Worm (Caenorhabditis elegans) whole organism, midembryonic: ENCODE measurements around the gene F40A3.1.

Experiments
- T22C8.4 ChIP-seq: fragments of 200-800 bp; sonication (Bioruptor generic); IDR thresholded peaks from 2 replicates; pipeline ENCODE4 v1.3.6; 2022; ENCODE audit warnings: missing genetic modification characterization, missing compliant biosample characterization
- cog-1 ChIP-seq: sonication (generic microtip); optimal IDR thresholded peaks from 2 replicates; lab custom pipeline; 2016; ENCODE audit warnings: missing genetic modification characterization, missing compliant biosample characterization
- flt-1 ChIP-seq: fragments of 200-800 bp; sonication (Bioruptor generic); IDR thresholded peaks from 2 replicates; pipeline ENCODE4 v1.3.6; 2022; ENCODE audit warnings: missing genetic modification characterization, missing compliant biosample characterization
- klf-2 ChIP-seq: fragments of 200-800 bp; sonication (Bioruptor generic); conservative IDR thresholded peaks from 2 replicates; pipeline ENCODE4 v1.3.6; 2022; ENCODE audit warnings: missing genetic modification reagents, missing genetic modification characterization, missing compliant biosample characterization
- med-1 ChIP-seq: sonication (generic microtip); optimal IDR thresholded peaks from 2 replicates; lab custom pipeline; 2017; ENCODE audit warnings: missing genetic modification characterization, mild to moderate bottlenecking, missing compliant biosample characterization, antibody characterized with exemption, missing genetic modification reagents; ENCODE audit not compliant: insufficient read depth
- ref-1 ChIP-seq: fragments of 200-800 bp; sonication (Bioruptor generic); conservative IDR thresholded peaks from 2 replicates; pipeline ENCODE4 v1.3.6; 2022; ENCODE audit warnings: missing genetic modification reagents, missing genetic modification characterization, missing compliant biosample characterization
- tab-1 ChIP-seq: fragments of 200-800 bp; sonication (Bioruptor generic); IDR thresholded peaks from 2 replicates; pipeline ENCODE4 v1.3.6; 2022; ENCODE audit warnings: missing genetic modification characterization, missing compliant biosample characterization
- ztf-23 ChIP-seq: fragments of 200-800 bp; sonication (Bioruptor generic); IDR thresholded peaks from 2 replicates; pipeline ENCODE4 v1.3.6; 2022; ENCODE audit warnings: missing genetic modification reagents, missing genetic modification characterization, missing compliant biosample characterization
- ztf-29 ChIP-seq: fragments of 200-800 bp; sonication (Bioruptor generic); IDR thresholded peaks from 2 replicates; pipeline ENCODE4 v1.3.6; 2022; ENCODE audit warnings: missing genetic modification reagents, missing genetic modification characterization, missing compliant biosample characterization

F40A3.1 gene

ce11 chrV:7856641-7857040 is 34.7 kb upstream of the F40A3.1 start:
- TF ChIP-seq med-1 (GFP tag; lab: Kevin White, UChicago) = no peak
- TF ChIP-seq flt-1 (GFP tag; lab: Robert Waterston, UW) = no peak
- TF ChIP-seq cog-1 (tag; lab: Kevin White, UChicago) = no peak
- TF ChIP-seq ztf-29 (GFP tag; lab: Robert Waterston, UW) = no peak
- no peak for TF ChIP-seq ztf-23 (GFP tag; lab: Robert Waterston, UW)
- no peak for TF ChIP-seq tab-1 (GFP tag; lab: Robert Waterston, UW)
- TF ChIP-seq T22C8.4 = no peak
- no peak for TF ChIP-seq ref-1 (GFP tag; lab: Robert Waterston, UW)
- no peak for TF ChIP-seq klf-2

ce11 chrV:7857931-7858330 is 33.4 kb upstream of the F40A3.1 start, which contains the start of gene C37C3.1:
TSS of gene C37C3.1 (plus strand) at chrV:7857963.
- TF ChIP-seq med-1 (GFP tag; lab: Kevin White, UChicago) (no peak), cog-1 (tag; lab: Kevin White, UChicago) (no peak), T22C8.4 (no peak), klf-2 (no peak), ztf-29 (GFP tag; lab: Robert Waterston, UW) (no peak), ztf-23 (GFP tag; lab: Robert Waterston, UW) (no peak), tab-1 (GFP tag; lab: Robert Waterston, UW) (no peak), ref-1 (GFP tag; lab: Robert Waterston, UW) (no peak), flt-1 (GFP tag; lab: Robert Waterston, UW) (no peak)

- TF ChIP-seq med-1 (GFP tag; lab: Kevin White, UChicago) (no peak), T22C8.4 (no peak), ztf-23 (GFP tag; lab: Robert Waterston, UW) (no peak), ztf-29 (GFP tag; lab: Robert Waterston, UW) (no peak), ref-1 (GFP tag; lab: Robert Waterston, UW) (no peak), klf-2 (no peak), tab-1 (GFP tag; lab: Robert Waterston, UW) (no peak), cog-1 (tag; lab: Kevin White, UChicago) (no peak), flt-1 (GFP tag; lab: Robert Waterston, UW) (no peak)
Observed at ce11 chrV:7861792-7862191, 29.5 kb upstream of the F40A3.1 start, which contains the start of gene C37C3.17. TSS of gene C37C3.17 (minus strand) at chrV:7861892.

ce11 chrV:7863020-7863523 is 28.3 kb upstream of the F40A3.1 start, which contains the start of gene C37C3.10:
TSS of gene C37C3.10 (minus strand) at chrV:7863070.
- TF ChIP-seq cog-1 (tag; lab: Kevin White, UChicago) = no peak
- no peak for TF ChIP-seq ref-1 (GFP tag; lab: Robert Waterston, UW)
- TF ChIP-seq tab-1 (GFP tag; lab: Robert Waterston, UW) = no peak
- TF ChIP-seq ztf-23 (GFP tag; lab: Robert Waterston, UW) = no peak
- no peak for TF ChIP-seq T22C8.4
- TF ChIP-seq ztf-29 (GFP tag; lab: Robert Waterston, UW) = no peak
- no peak for TF ChIP-seq med-1 (GFP tag; lab: Kevin White, UChicago)
- no peak for TF ChIP-seq klf-2
- TF ChIP-seq flt-1 (GFP tag; lab: Robert Waterston, UW) = no peak

ce11 chrV:7864663-7865062 is 26.7 kb upstream of the F40A3.1 start, which contains the start of gene C37C3.11:
TSS of gene C37C3.11 (minus strand) at chrV:7864763.
- no peak for TF ChIP-seq T22C8.4
- TF ChIP-seq ztf-29 (GFP tag; lab: Robert Waterston, UW) = no peak
- no peak for TF ChIP-seq klf-2
- TF ChIP-seq cog-1 (tag; lab: Kevin White, UChicago) = no peak
- TF ChIP-seq med-1 (GFP tag; lab: Kevin White, UChicago) = no peak

ce11 chrV:7870707-7871106 is 20.6 kb upstream of the F40A3.1 start, which contains the start of gene nipi-4:
TSS of gene nipi-4 (minus strand) at chrV:7870807.
- no peak for TF ChIP-seq med-1 (GFP tag; lab: Kevin White, UChicago)
- TF ChIP-seq ztf-29 (GFP tag; lab: Robert Waterston, UW) = no peak
- TF ChIP-seq T22C8.4 = no peak
- TF ChIP-seq flt-1 (GFP tag; lab: Robert Waterston, UW) = no peak
- no peak for TF ChIP-seq tab-1 (GFP tag; lab: Robert Waterston, UW)
- no peak for TF ChIP-seq cog-1 (tag; lab: Kevin White, UChicago)

- TF ChIP-seq T22C8.4 (no peak), klf-2 (no peak), tab-1 (GFP tag; lab: Robert Waterston, UW) (no peak), flt-1 (GFP tag; lab: Robert Waterston, UW) (no peak), ztf-23 (GFP tag; lab: Robert Waterston, UW) (no peak), ref-1 (GFP tag; lab: Robert Waterston, UW) (no peak), cog-1 (tag; lab: Kevin White, UChicago) (no peak), ztf-29 (GFP tag; lab: Robert Waterston, UW) (no peak), med-1 (GFP tag; lab: Kevin White, UChicago) (no peak)
Observed at ce11 chrV:7872945-7873344, 18.4 kb upstream of the F40A3.1 start.

ce11 chrV:7875456-7875855 is 15.9 kb upstream of the F40A3.1 start, which contains the start of gene F40A3.4:
TSS of gene F40A3.4 (plus strand) at chrV:7875756.
- TF ChIP-seq ref-1 (GFP tag; lab: Robert Waterston, UW) = no peak
- no peak for TF ChIP-seq flt-1 (GFP tag; lab: Robert Waterston, UW)
- no peak for TF ChIP-seq klf-2
- TF ChIP-seq ztf-23 (GFP tag; lab: Robert Waterston, UW) = no peak
- TF ChIP-seq tab-1 (GFP tag; lab: Robert Waterston, UW) = no peak

ce11 chrV:7876881-7877475 is 14.4 kb upstream of the F40A3.1 start, which contains the start of gene F40A3.3:
TSS of gene F40A3.3 (plus strand) at chrV:7877444.
- TF ChIP-seq cog-1 (tag; lab: Kevin White, UChicago) (no peak), klf-2 (no peak), flt-1 (GFP tag; lab: Robert Waterston, UW) (no peak), ref-1 (GFP tag; lab: Robert Waterston, UW) (no peak), med-1 (GFP tag; lab: Kevin White, UChicago) (no peak), T22C8.4 (no peak), ztf-29 (GFP tag; lab: Robert Waterston, UW) (no peak), ztf-23 (GFP tag; lab: Robert Waterston, UW) (no peak), tab-1 (GFP tag; lab: Robert Waterston, UW) (no peak)
